Worm (Caenorhabditis elegans): ENCODE results near the gene F32D1.7.

F32D1.7 gene

ce11 chrV:4396257-4396656 lies 20.3 kb upstream of the F32D1.7 start, which contains the start of gene F13A2.3:
Gene F13A2.3 (minus strand): TSS chrV:4396357.
- TF ChIP-seq ztf-25 (GFP tag; IDR thresholded peaks at IDR 0.05) (no peak), nhr-80 (tag; optimal IDR thresholded peaks at IDR 0.05) (no peak), Y79H2A.3 (GFP tag; conservative IDR thresholded peaks at IDR 0.05) (no peak), ceh-40 (GFP tag; IDR thresholded peaks at IDR 0.05) (no peak), ccch-3 (GFP tag; optimal IDR thresholded peaks at IDR 0.05) (no peak), lir-1 (GFP tag; conservative IDR thresholded peaks at IDR 0.05) (no peak), let-526 (GFP tag; IDR thresholded peaks at IDR 0.05) (no peak), egrh-3 (GFP tag; IDR thresholded peaks at IDR 0.05) (no peak), egl-44 (GFP tag; IDR thresholded peaks at IDR 0.05) (no peak), T07F8.4 (tag; optimal IDR thresholded peaks at IDR 0.05) (no peak), ceh-100 (GFP tag; IDR thresholded peaks at IDR 0.05) (no peak), lin-54 (GFP tag; optimal IDR thresholded peaks at IDR 0.05) (no peak), hsf-1 (GFP tag; IDR thresholded peaks at IDR 0.05) (no peak), ZK185.1 (tag; optimal IDR thresholded peaks at IDR 0.05; ENCODE audit: poor library complexity, severe bottlenecking) (no peak), dpff-1 (tag; optimal IDR thresholded peaks at IDR 0.05) (no peak), mxl-1 (tag; optimal IDR thresholded peaks at IDR 0.05) (no peak), nhr-90 (tag; optimal IDR thresholded peaks at IDR 0.05) (no peak)

- TF ChIP-seq attf-3 (GFP tag; conservative IDR thresholded peaks at IDR 0.05), result no peak
- TF ChIP-seq Y67H2A.10 (GFP tag; conservative IDR thresholded peaks at IDR 0.05), result no peak
- no peak for TF ChIP-seq attf-5 (GFP tag; optimal IDR thresholded peaks at IDR 0.05)
- no peak for TF ChIP-seq mxl-1 (tag; optimal IDR thresholded peaks at IDR 0.05)
These were observed 11.9 kb upstream of the F32D1.7 start for ce11 chrV:4387916-4388315.

DNA sequence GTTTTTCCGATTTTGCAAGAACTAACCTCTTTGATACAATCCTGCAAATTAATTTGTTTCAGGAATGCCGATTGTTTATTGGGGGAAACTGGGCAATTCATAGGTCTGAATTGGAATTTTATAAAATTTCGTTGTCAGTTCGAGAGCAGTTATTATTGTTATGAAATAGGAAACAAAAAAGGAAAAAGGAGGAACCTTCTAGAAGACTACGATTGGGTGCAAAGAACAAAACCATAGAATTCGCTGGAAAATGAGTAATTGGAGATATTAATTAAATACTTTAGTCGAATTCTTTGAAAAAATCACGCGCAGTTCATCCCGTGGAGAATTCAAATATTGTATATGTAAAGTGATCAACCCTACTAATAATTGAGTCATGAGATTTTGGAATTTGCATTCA lies 11.4 kb upstream of the F32D1.7 start, which contains the start of gene F13A2.9:
Gene F13A2.9, minus strand, starts transcription at position 101 of the 400 bp plus-strand sequence.
- TF ChIP-seq zim-3 (tag; optimal IDR thresholded peaks at IDR 0.05) (no peak), xnd-1 (tag; optimal IDR thresholded peaks at IDR 0.05) (no peak), lag-1 (GFP tag; IDR thresholded peaks at IDR 0.05) (no peak), Y53G8AR.9 (GFP tag; conservative IDR thresholded peaks at IDR 0.05) (no peak), F55B11.4 (tag; optimal IDR thresholded peaks at IDR 0.05; ENCODE audit: borderline replicate concordance, insufficient read depth) (no peak), egl-44 (GFP tag; IDR thresholded peaks at IDR 0.05) (no peak), rcor-1 (GFP tag; IDR thresholded peaks at IDR 0.05) (no peak), sdz-38 (tag; optimal IDR thresholded peaks at IDR 0.05) (no peak), hsf-1 (GFP tag; IDR thresholded peaks at IDR 0.05) (no peak), madf-10 (tag; optimal IDR thresholded peaks at IDR 0.05) (no peak), dpl-1 (GFP tag; optimal IDR thresholded peaks at IDR 0.05) (no peak), tbx-9 (tag; optimal IDR thresholded peaks at IDR 0.05; ENCODE audit: borderline replicate concordance) (no peak), lin-26 (GFP tag; IDR thresholded peaks at IDR 0.05) (no peak), repo-1 (tag; optimal IDR thresholded peaks at IDR 0.05) (no peak), snpc-3.4 (tag; optimal IDR thresholded peaks at IDR 0.05) (no peak), Y79H2A.3 (GFP tag; conservative IDR thresholded peaks at IDR 0.05) (no peak), B0336.3 (GFP tag; IDR thresholded peaks at IDR 0.05) (no peak), F49E8.2 (tag; optimal IDR thresholded peaks at IDR 0.05; ENCODE audit: insufficient read depth) (no peak), ztf-26 (tag; optimal IDR thresholded peaks at IDR 0.05) (no peak)

ce11 chrV:4386173-4386572 lies 10.2 kb upstream of the F32D1.7 start, which contains the start of gene F13A2.10:
Gene F13A2.10 (minus strand): TSS chrV:4386273.
- TF ChIP-seq gei-17 (GFP tag; optimal IDR thresholded peaks at IDR 0.05) (no peak), ztf-26 (tag; optimal IDR thresholded peaks at IDR 0.05) (no peak), lin-26 (GFP tag; IDR thresholded peaks at IDR 0.05) (no peak), attf-6 (GFP tag; IDR thresholded peaks at IDR 0.05) (no peak), D2030.7 (GFP tag; IDR thresholded peaks at IDR 0.05) (no peak), ets-4 (GFP tag; optimal IDR thresholded peaks at IDR 0.05) (no peak), Y53G8AR.9 (GFP tag; conservative IDR thresholded peaks at IDR 0.05) (no peak), nhr-90 (tag; optimal IDR thresholded peaks at IDR 0.05) (no peak), rec-8 (tag; optimal IDR thresholded peaks at IDR 0.05) (no peak), lir-1 (GFP tag; conservative IDR thresholded peaks at IDR 0.05) (no peak), pbrm-1 (GFP tag; IDR thresholded peaks at IDR 0.05) (no peak), nfya-1 (tag; optimal IDR thresholded peaks at IDR 0.05; ENCODE audit: borderline replicate concordance, insufficient read depth) (no peak), pha-4 (tag; optimal IDR thresholded peaks at IDR 0.05) (no peak), ama-1 (optimal IDR thresholded peaks at IDR 0.05) (no peak), ama-1 (GFP tag; optimal IDR thresholded peaks at IDR 0.05) (no peak)
